Fruit fly (Drosophila melanogaster): Measurements from ENCODE around the gene mv.

mv gene

DNA sequence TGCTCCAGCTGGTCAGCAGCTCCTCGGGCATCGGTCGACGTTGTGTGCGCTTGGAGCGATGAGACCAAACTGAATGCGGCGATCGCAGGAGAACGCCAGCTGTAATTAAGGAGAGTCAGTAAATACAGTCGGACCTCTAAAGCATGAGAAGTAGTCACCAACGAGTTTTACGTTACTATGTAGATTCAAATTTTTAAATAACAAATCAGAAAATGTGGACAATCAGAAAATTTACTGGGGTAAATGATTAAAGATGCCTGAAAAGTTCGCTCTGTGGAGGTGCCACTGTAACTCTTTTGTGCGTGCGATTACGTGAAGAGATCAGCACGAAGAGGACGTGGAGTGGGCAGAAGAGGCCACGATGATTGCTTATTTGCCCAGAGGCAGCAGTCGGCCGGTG is 1.0 kb downstream of the mv start, which contains the start of gene SCOT:
Gene SCOT (plus strand): TSS at position 180 of the 400 bp plus-strand sequence.
- TF ChIP-seq GATAd (GFP tag; optimal IDR thresholded peaks at IDR 0.05) = peak; percentile 20
- TF ChIP-seq br (GFP tag; optimal IDR thresholded peaks at IDR 0.05) = peak; percentile 83
- peak; percentile 76 for TF ChIP-seq HLH106 (tag; optimal IDR thresholded peaks at IDR 0.05)
- peak; percentile 87 for TF ChIP-seq rgr (GFP tag; optimal IDR thresholded peaks at IDR 0.05)
- TF ChIP-seq jim (GFP tag; optimal IDR thresholded peaks at IDR 0.05) = no peak
- TF ChIP-seq psq (GFP tag; optimal IDR thresholded peaks at IDR 0.05) = peak; percentile 73
- peak; percentile 89 for TF ChIP-seq ey (GFP tag; optimal IDR thresholded peaks at IDR 0.05)
- TF ChIP-seq Hr83 (GFP tag; optimal IDR thresholded peaks at IDR 0.05; ENCODE audit: poor library complexity, severe bottlenecking) = no peak
- TF ChIP-seq N (GFP tag; optimal IDR thresholded peaks at IDR 0.05) = no peak
- TF ChIP-seq dsf (GFP tag; optimal IDR thresholded peaks at IDR 0.05; ENCODE audit: borderline replicate concordance) = no peak
- TF ChIP-seq CG32264 (GFP tag; optimal IDR thresholded peaks at IDR 0.05) = no peak
- peak; percentile 85 for TF ChIP-seq OdsH (GFP tag; optimal IDR thresholded peaks at IDR 0.05)
- peak; percentile 30 to 87 for TF ChIP-seq foxo (GFP tag; optimal IDR thresholded peaks at IDR 0.05)
- peak; percentile 53 for TF ChIP-seq sv (GFP tag; optimal IDR thresholded peaks at IDR 0.05)
- peak; percentile 80 for TF ChIP-seq fru (GFP tag; optimal IDR thresholded peaks at IDR 0.05)
- TF ChIP-seq Mio (GFP tag; optimal IDR thresholded peaks at IDR 0.05) = no peak

DNA sequence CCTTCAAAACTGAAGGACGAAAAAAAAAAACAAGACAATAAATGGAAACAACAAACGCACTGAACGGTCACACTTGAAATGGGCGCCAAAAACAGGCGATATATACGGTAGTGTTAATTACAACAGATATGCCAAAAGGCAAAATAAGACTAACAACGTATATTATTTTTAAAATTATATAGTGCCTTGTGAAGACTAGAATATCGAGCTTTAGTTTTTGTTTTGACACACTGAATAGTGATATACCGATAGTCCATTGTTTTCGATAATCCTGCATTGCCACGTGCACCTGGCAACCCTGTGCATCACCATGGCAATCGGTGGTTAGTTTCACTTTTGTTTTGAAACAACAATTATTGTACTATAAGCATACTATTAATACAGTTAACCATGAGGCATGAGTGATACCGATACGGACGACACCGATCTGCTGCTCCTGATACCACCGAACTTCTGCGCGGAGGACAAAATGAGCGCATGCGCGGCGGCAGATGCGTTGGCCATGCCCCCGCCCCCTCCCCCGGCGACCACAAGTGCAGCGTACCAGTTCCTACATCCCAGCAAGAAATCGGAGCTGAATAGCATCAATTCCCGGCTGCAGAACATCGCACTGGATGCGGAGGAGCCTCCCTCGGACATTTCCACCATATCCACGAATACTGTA is 16.4 kb downstream of the mv start, which contains the start of the genes mu2 and Cnb:
Gene mu2 (minus strand): TSS at position 13 of the 664 bp plus-strand sequence.
Gene Cnb (plus strand): TSS at position 103 of the 664 bp plus-strand sequence.
- no peak for TF ChIP-seq br (GFP tag; optimal IDR thresholded peaks at IDR 0.05)
- TF ChIP-seq psq (GFP tag; optimal IDR thresholded peaks at IDR 0.05) = peak; percentile 23
- no peak for TF ChIP-seq GATAd (GFP tag; optimal IDR thresholded peaks at IDR 0.05)

DNA sequence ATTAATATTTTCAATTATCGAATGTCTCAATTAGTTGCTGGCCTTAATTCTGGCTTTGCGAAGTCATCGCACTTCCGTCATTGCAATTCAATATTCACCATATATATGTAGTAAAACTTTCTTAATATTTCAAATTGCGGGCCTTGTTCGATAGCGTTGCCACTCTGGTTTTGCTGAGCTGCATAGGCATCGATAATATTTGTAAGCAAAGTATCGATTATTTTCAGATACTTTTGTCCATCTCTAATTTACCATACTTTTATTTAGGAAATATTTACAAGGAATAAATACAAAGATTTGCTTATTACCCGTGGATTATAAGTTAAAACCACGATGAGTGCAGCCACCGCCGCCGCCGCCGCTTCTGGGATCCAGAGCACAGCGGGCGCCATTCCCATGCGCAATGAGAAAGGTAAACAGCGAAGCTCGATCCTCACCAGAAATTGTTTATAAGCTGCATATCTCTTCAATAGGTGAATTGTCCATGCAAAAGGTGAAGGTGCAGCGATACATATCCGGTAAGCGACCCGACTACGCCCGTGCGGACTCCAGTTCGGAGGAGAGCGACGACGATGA is 23.0 kb downstream of the mv start, which contains the start of gene Mfap1:
Gene Mfap1 (plus strand): TSS at position 226 of the 576 bp plus-strand sequence.
- TF ChIP-seq Rel (GFP tag; optimal IDR thresholded peaks at IDR 0.05) (no peak), Rel (tag; optimal IDR thresholded peaks at IDR 0.05) (no peak), brk (GFP tag; optimal IDR thresholded peaks at IDR 0.05) (no peak), GATAd (GFP tag; optimal IDR thresholded peaks at IDR 0.05) (no peak), CG9705 (GFP tag; optimal IDR thresholded peaks at IDR 0.05) (peak; percentile 4), dmrt93B (GFP tag; optimal IDR thresholded peaks at IDR 0.05) (no peak), Dif (GFP tag; optimal IDR thresholded peaks at IDR 0.05; ENCODE audit: partially characterized antibody) (no peak), dl (GFP tag; optimal IDR thresholded peaks at IDR 0.05; ENCODE audit: insufficient read depth in 1 of 2, partially characterized antibody in 2 of 2) (no peak), sage (GFP tag; optimal IDR thresholded peaks at IDR 0.05) (peak; percentile 47)

DNA sequence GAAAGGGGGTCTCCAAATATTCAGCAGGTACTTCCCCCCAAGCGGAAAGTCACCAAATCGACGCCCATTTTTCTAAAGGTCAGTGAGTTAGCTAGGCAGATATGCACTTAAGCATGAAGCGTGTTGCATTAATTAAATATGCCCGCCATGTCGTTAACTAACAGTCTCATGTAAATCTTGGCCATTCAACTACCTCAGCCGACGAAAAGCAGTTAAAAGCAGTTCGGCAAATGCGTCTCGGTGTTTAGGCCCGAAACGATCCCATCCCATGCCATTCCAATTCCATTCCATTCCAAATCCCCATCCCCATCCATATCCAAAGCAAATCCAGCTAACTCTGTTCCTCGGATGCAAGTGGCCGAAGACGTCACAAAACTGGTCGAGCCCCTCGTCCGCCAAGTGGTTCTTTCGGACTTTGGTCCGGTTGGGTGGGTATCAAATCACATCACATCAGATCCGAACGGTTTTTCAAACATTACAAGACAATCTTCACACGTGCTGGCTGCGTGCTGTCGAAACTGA is 23.9 kb downstream of the mv start:
- TF ChIP-seq Dfd (GFP tag; optimal IDR thresholded peaks at IDR 0.05) (no peak), Rel (GFP tag; optimal IDR thresholded peaks at IDR 0.05) (no peak), Rel (tag; optimal IDR thresholded peaks at IDR 0.05) (peak; percentile 26), woc (GFP tag; optimal IDR thresholded peaks at IDR 0.05) (no peak), rgr (GFP tag; optimal IDR thresholded peaks at IDR 0.05) (no peak), Vsx2 (GFP tag; optimal IDR thresholded peaks at IDR 0.05; ENCODE audit: partially characterized antibody) (peak; percentile 5), tai (GFP tag; optimal IDR thresholded peaks at IDR 0.05) (no peak), psq (GFP tag; optimal IDR thresholded peaks at IDR 0.05) (no peak)

DNA sequence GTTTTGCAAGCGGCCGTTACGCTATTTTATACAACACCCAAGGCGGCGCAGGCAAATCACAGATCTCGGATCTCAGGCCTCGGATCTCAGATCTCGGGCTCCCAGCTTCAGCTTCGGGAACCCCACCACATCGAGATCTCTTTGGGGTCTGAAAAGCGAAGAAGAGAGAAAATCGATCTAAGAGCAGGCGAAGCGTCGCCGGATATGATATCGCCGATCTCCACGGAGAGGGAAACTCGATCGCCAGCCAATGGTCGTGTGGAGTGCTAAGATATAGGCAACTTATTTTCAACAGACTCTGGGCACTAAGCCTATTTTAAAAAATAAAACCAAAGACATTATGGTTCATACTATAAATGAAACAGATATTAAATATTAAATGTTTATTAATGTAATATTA is 25.2 kb downstream of the mv start, which contains the start of the genes CG46523 and CG5687:
Gene CG46523 (minus strand): TSS at position 337 of the 400 bp plus-strand sequence.
Gene CG5687 (minus strand): TSS at position 337 of the 400 bp plus-strand sequence.
- TF ChIP-seq Rel (GFP tag; optimal IDR thresholded peaks at IDR 0.05) (no peak), Rel (tag; optimal IDR thresholded peaks at IDR 0.05) (peak; percentile 42), Hnf4 (GFP tag; optimal IDR thresholded peaks at IDR 0.05) (no peak)

Measured in whole organism, wandering third instar larva.